Fruit fly (Drosophila melanogaster) whole organism, embryonic: ENCODE results near the gene lgs.

Experiments used
- CG15514 ChIP-seq: fragments of 200-800 bp; sonication (Bioruptor generic); optimal IDR thresholded peaks from 3 replicates; lab custom pipeline; 2017; ENCODE audit warnings: missing biosample characterization, missing genetic modification characterization, mild to moderate bottlenecking, moderate library complexity, missing genetic modification reagents
- CG4404 ChIP-seq: fragments of 200-800 bp; sonication (Bioruptor generic); IDR thresholded peaks from 2 replicates; pipeline ENCODE4 v1.3.6; 2022; ENCODE audit warnings: missing biosample characterization, missing genetic modification characterization
- Ptx1 ChIP-seq: fragments of 200-800 bp; sonication (Bioruptor generic); IDR thresholded peaks from 2 replicates; pipeline ENCODE4 v1.3.6; 2022; ENCODE audit warnings: missing biosample characterization, missing genetic modification characterization
- inv ChIP-seq: fragments of 200-800 bp; sonication (Bioruptor generic); IDR thresholded peaks from 2 replicates; pipeline ENCODE4 v1.3.6; 2022; ENCODE audit warnings: missing biosample characterization, missing genetic modification characterization; ENCODE audit not compliant: partially characterized antibody

DNA sequence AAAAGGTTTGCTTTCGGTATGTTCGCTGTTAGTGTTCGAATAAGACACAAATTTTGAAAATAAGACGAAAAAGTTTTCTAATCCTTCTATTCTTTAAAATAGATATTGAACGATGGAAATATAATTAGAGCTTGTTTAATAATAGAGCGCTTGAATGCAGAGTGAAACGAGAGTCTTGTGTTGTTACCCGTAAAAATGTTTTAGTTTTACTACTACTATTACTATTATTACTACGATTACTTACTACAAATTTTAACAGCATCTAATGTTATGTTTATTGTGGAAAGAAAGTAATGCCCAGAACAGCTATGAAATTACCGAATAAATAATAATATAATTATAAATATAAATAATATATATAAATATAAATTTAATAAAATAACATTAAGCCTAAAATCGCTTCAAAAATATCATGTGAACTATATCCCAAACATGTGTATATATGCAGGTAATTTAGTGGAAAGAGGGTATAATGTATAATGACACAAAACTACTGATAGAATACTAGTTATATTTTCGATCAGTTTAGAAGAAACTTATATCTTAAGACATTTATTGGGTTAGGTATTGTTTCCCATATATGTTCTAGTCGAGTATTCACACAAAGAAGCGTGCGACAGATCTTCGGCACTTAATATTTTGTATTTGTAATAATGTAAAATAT, 23.4 kb upstream of the lgs start, which contains the start of gene CG33941:
- TF ChIP-seq inv (GFP tag; lab: Robert Waterston, UW) (no peak), Ptx1 (GFP tag; lab: Robert Waterston, UW) (no peak), CG15514 (GFP tag; lab: Kevin White, UChicago) (no peak), CG4404 (GFP tag; lab: Robert Waterston, UW) (no peak)
